Fruit fly (Drosophila melanogaster): ENCODE results near the gene CG13040.

DNA sequence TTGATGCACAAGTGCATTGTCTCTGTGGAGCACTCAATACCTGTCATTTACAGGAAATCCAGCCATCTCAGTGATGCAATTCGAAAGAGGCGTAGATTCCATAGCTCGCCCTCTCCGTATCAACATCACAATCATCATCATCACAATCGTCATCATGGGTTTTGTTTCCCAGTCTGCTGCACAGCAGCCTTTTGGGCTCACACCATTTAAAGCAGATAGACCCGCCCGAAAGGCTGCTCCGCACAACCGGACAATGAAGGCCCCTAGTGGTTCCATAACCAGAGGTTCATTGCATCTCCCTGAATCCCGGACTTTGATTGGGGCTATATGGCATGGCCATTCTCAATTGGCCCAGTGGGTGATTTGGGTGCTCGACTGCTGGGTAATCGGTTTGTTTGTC lies 8.3 kb upstream of the CG13040 start:
- TF ChIP-seq Pif1B (GFP tag; optimal IDR thresholded peaks at IDR 0.05) (no peak), fd96Ca (GFP tag; IDR thresholded peaks at IDR 0.05) (0 out of 3 replicates have a peak, but pooled peaks have one; percentile 15), D1 (tag; optimal IDR thresholded peaks at IDR 0.05) (no peak)

Data from whole organism, pupa.